Fruit fly (Drosophila melanogaster) whole organism, embryonic: ENCODE data around the gene CG7519.

Source experiments
- Asciz ChIP-seq: fragments of 200-800 bp; sonication (Bioruptor generic); optimal IDR thresholded peaks from 2 replicates; lab custom pipeline; 2017; ENCODE audit warnings: missing biosample characterization, mild to moderate bottlenecking, missing genetic modification characterization, missing genetic modification reagents
- B-H1 ChIP-seq: fragments of 200-800 bp; sonication (Bioruptor generic); IDR thresholded peaks from 3 replicates; pipeline ENCODE4 v1.3.6; 2022; ENCODE audit warnings: missing biosample characterization, missing genetic modification characterization
- CG10565 ChIP-seq: fragments of 200-800 bp; sonication (Bioruptor generic); optimal IDR thresholded peaks from 3 replicates; lab custom pipeline; 2016; ENCODE audit warnings: missing biosample characterization, mild to moderate bottlenecking, missing genetic modification characterization
- CG17568 ChIP-seq: fragments of 200-800 bp; sonication (Bioruptor generic); optimal IDR thresholded peaks from 2 replicates; lab custom pipeline; 2018; ENCODE audit warnings: missing biosample characterization, mild to moderate bottlenecking, missing genetic modification characterization, moderate library complexity
- CG18476 ChIP-seq: fragments of 200-800 bp; sonication (Bioruptor generic); optimal IDR thresholded peaks from 2 replicates; lab custom pipeline; 2016; ENCODE audit warnings: missing biosample characterization, mild to moderate bottlenecking, missing genetic modification characterization
- CG2116 ChIP-seq: fragments of 200-800 bp; sonication (Bioruptor generic); optimal IDR thresholded peaks from 3 replicates; lab custom pipeline; 2018; ENCODE audit warnings: missing biosample characterization, mild to moderate bottlenecking, missing genetic modification characterization
- CG30403 ChIP-seq: fragments of 200-800 bp; sonication (Bioruptor generic); optimal IDR thresholded peaks from 3 replicates; lab custom pipeline; 2016; ENCODE audit warnings: missing biosample characterization, missing genetic modification characterization
- CG31441 ChIP-seq: fragments of 200-800 bp; sonication (Bioruptor generic); IDR thresholded peaks from 2 replicates; pipeline ENCODE4 v1.3.6; 2022; ENCODE audit warnings: missing biosample characterization, missing genetic modification characterization
- CG4360 ChIP-seq: fragments of 200-800 bp; sonication (Bioruptor generic); IDR thresholded peaks from 2 replicates; pipeline ENCODE4 v1.3.6; 2022; ENCODE audit warnings: missing biosample characterization, missing genetic modification characterization
- CG43689 ChIP-seq: fragments of 200-800 bp; sonication (Bioruptor generic); IDR thresholded peaks from 2 replicates; pipeline ENCODE4 v1.3.6; 2022; ENCODE audit warnings: missing biosample characterization, missing genetic modification characterization
- CG4424 ChIP-seq: fragments of 200-800 bp; sonication (Bioruptor generic); optimal IDR thresholded peaks from 3 replicates; lab custom pipeline; 2016; ENCODE audit warnings: missing biosample characterization, missing genetic modification characterization
- CG4854 ChIP-seq: fragments of 200-800 bp; sonication (Bioruptor generic); optimal IDR thresholded peaks from 2 replicates; lab custom pipeline; 2016; ENCODE audit warnings: missing biosample characterization, missing genetic modification characterization, inconsistent platforms
- CG6791 ChIP-seq: fragments of 200-800 bp; sonication (Bioruptor generic); IDR thresholded peaks from 3 replicates; pipeline ENCODE4 v1.3.6; 2022; ENCODE audit warnings: missing biosample characterization, missing genetic modification characterization; ENCODE audit not compliant: partially characterized antibody
- CG7271 ChIP-seq: fragments of 200-800 bp; sonication (Bioruptor generic); optimal IDR thresholded peaks from 2 replicates; lab custom pipeline; 2018; ENCODE audit warnings: missing biosample characterization, mild to moderate bottlenecking, missing genetic modification characterization, moderate library complexity
- CG7372 ChIP-seq: fragments of 200-800 bp; sonication (Bioruptor generic); IDR thresholded peaks from 2 replicates; pipeline ENCODE4 v1.3.6; 2022; ENCODE audit warnings: missing biosample characterization, missing genetic modification characterization
- CG8388 ChIP-seq: fragments of 200-800 bp; sonication (Bioruptor generic); optimal IDR thresholded peaks from 2 replicates; lab custom pipeline; 2019; ENCODE audit warnings: missing biosample characterization, mild to moderate bottlenecking, missing genetic modification characterization, moderate library complexity
- CG8765 ChIP-seq: fragments of 200-800 bp; sonication (Bioruptor generic); IDR thresholded peaks from 2 replicates; pipeline ENCODE4 v1.3.6; 2022; ENCODE audit warnings: missing biosample characterization, missing genetic modification characterization
- HmgD ChIP-seq: fragments of 200-800 bp; sonication (Bioruptor generic); optimal IDR thresholded peaks from 3 replicates; lab custom pipeline; 2016; ENCODE audit warnings: missing biosample characterization, missing genetic modification characterization
- HmgZ ChIP-seq: fragments of 200-800 bp; sonication (Bioruptor generic); optimal IDR thresholded peaks from 2 replicates; lab custom pipeline; 2018; ENCODE audit warnings: missing biosample characterization, mild to moderate bottlenecking, missing genetic modification characterization
- Kr ChIP-seq: fragments of 200-800 bp; sonication (Bioruptor generic); optimal IDR thresholded peaks from 2 replicates; lab custom pipeline; 2017; ENCODE audit warnings: missing biosample characterization, mild to moderate bottlenecking, missing genetic modification characterization
- MBD-R2 ChIP-seq: fragments of 200-800 bp; sonication (Bioruptor generic); IDR thresholded peaks from 2 replicates; pipeline ENCODE4 v1.3.6; 2022; ENCODE audit warnings: missing biosample characterization, missing genetic modification characterization
- Max ChIP-seq: fragments of 200-800 bp; sonication (Bioruptor generic); optimal IDR thresholded peaks from 2 replicates; lab custom pipeline; 2016; ENCODE audit warnings: missing biosample characterization, mild to moderate bottlenecking, missing genetic modification characterization
- Myb ChIP-seq: fragments of 200-800 bp; sonication (Bioruptor generic); optimal IDR thresholded peaks from 2 replicates; lab custom pipeline; 2016; ENCODE audit warnings: missing biosample characterization, missing genetic modification characterization
- Nf-YA ChIP-seq: fragments of 200-800 bp; sonication (Bioruptor generic); IDR thresholded peaks from 2 replicates; pipeline ENCODE4 v1.3.6; 2022; ENCODE audit warnings: missing biosample characterization, missing genetic modification characterization
- Ravus ChIP-seq: fragments of 200-800 bp; sonication (Bioruptor generic); IDR thresholded peaks from 2 replicates; pipeline ENCODE4 v1.3.6; 2022; ENCODE audit warnings: missing biosample characterization, missing genetic modification characterization
- Rfx ChIP-seq: fragments of 200-800 bp; sonication (Bioruptor generic); IDR thresholded peaks from 2 replicates; pipeline ENCODE4 v1.3.6; 2022; ENCODE audit warnings: missing biosample characterization, missing genetic modification characterization
- Rx ChIP-seq: fragments of 200-800 bp; sonication (Bioruptor generic); IDR thresholded peaks from 2 replicates; pipeline ENCODE4 v1.3.6; 2022; ENCODE audit warnings: missing biosample characterization, missing genetic modification characterization
- Tbp ChIP-seq: fragments of >200 bp; optimal IDR thresholded peaks from 2 replicates; lab custom pipeline; 2018; ENCODE audit warnings: missing biosample characterization, missing genetic modification characterization
- amos ChIP-seq: fragments of 200-800 bp; sonication (Bioruptor generic); IDR thresholded peaks from 2 replicates; pipeline ENCODE4 v1.3.6; 2022; ENCODE audit warnings: missing biosample characterization, missing genetic modification characterization; ENCODE audit not compliant: partially characterized antibody
- ci ChIP-seq: fragments of 200-800 bp; sonication (Bioruptor generic); IDR thresholded peaks from 3 replicates; pipeline ENCODE4 v1.3.6; 2022; ENCODE audit warnings: missing biosample characterization, missing genetic modification characterization
- crc ChIP-seq: fragments of 200-800 bp; sonication (Bioruptor generic); optimal IDR thresholded peaks from 2 replicates; lab custom pipeline; 2016; ENCODE audit warnings: missing biosample characterization, missing genetic modification characterization
- ftz-f1 ChIP-seq: fragments of 200-800 bp; sonication (Bioruptor generic); optimal IDR thresholded peaks from 2 replicates; lab custom pipeline; 2016; ENCODE audit warnings: missing biosample characterization, missing genetic modification characterization
- gcm2 ChIP-seq: fragments of 200-800 bp; sonication (Bioruptor generic); optimal IDR thresholded peaks from 2 replicates; lab custom pipeline; 2016; ENCODE audit warnings: missing biosample characterization, missing genetic modification characterization
- gem ChIP-seq: fragments of 200-800 bp; sonication (Bioruptor generic); optimal IDR thresholded peaks from 2 replicates; lab custom pipeline; 2019; ENCODE audit warnings: missing biosample characterization, mild to moderate bottlenecking, missing genetic modification characterization, moderate library complexity
- hb ChIP-seq: fragments of 200-800 bp; sonication (Bioruptor generic); IDR thresholded peaks from 3 replicates; pipeline ENCODE4 v1.3.6; 2022; ENCODE audit warnings: missing biosample characterization, missing genetic modification characterization; ENCODE audit not compliant: partially characterized antibody
- kay ChIP-seq: fragments of 200-800 bp; sonication (Bioruptor generic); optimal IDR thresholded peaks from 2 replicates; lab custom pipeline; 2016; ENCODE audit warnings: missing biosample characterization, missing genetic modification characterization
- luna ChIP-seq: fragments of 200-800 bp; sonication (Bioruptor generic); optimal IDR thresholded peaks from 2 replicates; lab custom pipeline; 2016; ENCODE audit warnings: missing biosample characterization, missing genetic modification characterization
- phol ChIP-seq: fragments of 200-800 bp; sonication (Bioruptor generic); optimal IDR thresholded peaks from 3 replicates; lab custom pipeline; 2018; ENCODE audit warnings: missing biosample characterization, mild to moderate bottlenecking, missing genetic modification characterization, moderate library complexity
- pita ChIP-seq: fragments of 200-800 bp; sonication (Bioruptor generic); optimal IDR thresholded peaks from 2 replicates; lab custom pipeline; 2017; ENCODE audit warnings: missing biosample characterization, mild to moderate bottlenecking, missing genetic modification characterization
- pum ChIP-seq: fragments of 200-800 bp; sonication (Bioruptor generic); optimal IDR thresholded peaks from 2 replicates; lab custom pipeline; 2016; ENCODE audit warnings: missing biosample characterization, missing genetic modification characterization
- run ChIP-seq: fragments of 200-800 bp; sonication (Bioruptor generic); optimal IDR thresholded peaks from 3 replicates; lab custom pipeline; 2018; ENCODE audit warnings: missing biosample characterization, mild to moderate bottlenecking, missing genetic modification characterization
- seq ChIP-seq: fragments of 200-800 bp; sonication (Bioruptor generic); IDR thresholded peaks from 2 replicates; pipeline ENCODE4 v1.3.6; 2022; ENCODE audit warnings: missing biosample characterization, missing genetic modification characterization
- slp2 ChIP-seq: fragments of 200-800 bp; sonication (Bioruptor generic); optimal IDR thresholded peaks from 2 replicates; lab custom pipeline; 2016; ENCODE audit warnings: missing biosample characterization, missing genetic modification characterization
- sob ChIP-seq: fragments of 200-800 bp; sonication (Bioruptor generic); IDR thresholded peaks from 2 replicates; pipeline ENCODE4 v1.3.6; 2022; ENCODE audit warnings: missing biosample characterization, missing genetic modification characterization
- sug ChIP-seq: fragments of 200-800 bp; optimal IDR thresholded peaks from 2 replicates; lab custom pipeline; 2019; ENCODE audit warnings: missing biosample characterization, mild to moderate bottlenecking, missing genetic modification characterization, moderate library complexity
- tap ChIP-seq: fragments of 200-800 bp; optimal IDR thresholded peaks from 3 replicates; lab custom pipeline; 2019; ENCODE audit warnings: missing biosample characterization, mild to moderate bottlenecking, missing genetic modification characterization, moderate library complexity
- tgo ChIP-seq: fragments of 200-800 bp; sonication (Bioruptor generic); IDR thresholded peaks from 3 replicates; pipeline ENCODE4 v1.3.6; 2022; ENCODE audit warnings: missing biosample characterization, missing genetic modification characterization
- tna ChIP-seq: fragments of 200-800 bp; sonication (Bioruptor generic); IDR thresholded peaks from 2 replicates; pipeline ENCODE4 v1.3.6; 2022; ENCODE audit warnings: missing biosample characterization, missing genetic modification characterization; ENCODE audit not compliant: partially characterized antibody
- ttk ChIP-seq: fragments of 200-800 bp; sonication (Bioruptor generic); IDR thresholded peaks from 2 replicates; pipeline ENCODE4 v2.1.2; 2022; ENCODE audit warnings: missing biosample characterization, missing genetic modification characterization
- unpg ChIP-seq: fragments of 200-800 bp; sonication (Bioruptor generic); optimal IDR thresholded peaks from 3 replicates; lab custom pipeline; 2018; ENCODE audit warnings: missing biosample characterization, mild to moderate bottlenecking, missing genetic modification characterization, moderate library complexity
- zfh2 ChIP-seq: fragments of 200-800 bp; sonication (Bioruptor generic); optimal IDR thresholded peaks from 2 replicates; lab custom pipeline; 2016; ENCODE audit warnings: missing biosample characterization, missing genetic modification characterization

Gene CG7519

DNA sequence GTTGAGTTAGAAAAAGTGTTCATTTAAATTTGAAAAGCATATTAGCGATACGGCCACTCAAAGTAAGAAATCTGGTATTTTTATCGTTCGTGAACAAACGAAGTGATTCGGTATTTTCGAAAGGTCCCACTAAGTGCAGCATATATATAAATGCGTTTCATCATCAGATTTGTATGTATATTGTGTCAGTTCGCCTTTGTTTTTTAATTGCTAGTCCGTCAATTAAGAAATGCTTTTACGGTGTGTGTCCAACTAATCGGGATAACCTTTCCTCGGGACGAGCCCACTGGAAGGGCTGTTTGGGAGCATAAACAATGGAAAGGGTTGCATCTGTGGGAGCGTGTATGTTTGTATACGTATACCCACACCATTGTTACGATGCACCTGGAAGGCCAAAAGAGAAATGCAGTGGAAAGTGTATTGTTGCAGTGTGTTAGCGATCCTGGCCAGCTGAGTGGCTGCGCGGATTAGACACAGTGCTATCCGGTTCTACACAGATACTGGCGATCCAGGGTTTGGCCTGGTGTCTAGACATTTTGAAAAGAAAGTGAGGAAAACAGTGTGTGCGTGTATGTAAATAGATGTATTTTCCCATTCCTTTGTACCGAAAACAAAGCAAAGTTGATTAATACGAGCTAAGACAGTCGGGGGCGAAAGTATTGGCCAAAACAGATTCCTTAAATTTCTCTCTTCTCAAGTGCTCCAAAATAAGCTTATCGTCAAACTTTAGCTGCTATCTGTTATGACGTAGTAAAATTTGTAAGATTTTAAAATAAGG lies 30.4 kb downstream of the CG7519 start, which contains the start of gene CG7611 (continued):
- TF ChIP-seq CG6791 (no peak), pum (no peak), tna (GFP tag; lab: Robert Waterston, UW) (no peak), CG8765 (GFP tag; lab: Robert Waterston, UW) (no peak), gcm2 (GFP tag; lab: Kevin White, UChicago) (no peak), CG43689 (GFP tag; lab: Robert Waterston, UW) (no peak), CG4854 (no peak), unpg (no peak), CG4360 (GFP tag; lab: Robert Waterston, UW) (no peak), CG17568 (GFP tag; lab: Kevin White, UChicago) (no peak), Kr (peak; percentile 96), tgo (GFP tag; lab: Robert Waterston, UW) (no peak), amos (GFP tag; lab: Robert Waterston, UW) (no peak), Tbp (GFP tag; lab: Kevin White, UChicago) (no peak), run (no peak), Myb (GFP tag; lab: Kevin White, UChicago) (peak; percentile 40), seq (no peak), tap (tag; lab: Kevin White, UChicago) (no peak), Nf-YA (GFP tag; lab: Robert Waterston, UW) (no peak), CG4424 (no peak), CG18476 (GFP tag; lab: Kevin White, UChicago) (no peak), slp2 (GFP tag; lab: Kevin White, UChicago) (no peak), zfh2 (GFP tag; lab: Kevin White, UChicago) (no peak), ftz-f1 (GFP tag; lab: Kevin White, UChicago) (no peak), Asciz (GFP tag; lab: Kevin White, UChicago) (no peak), Rx (no peak), CG31441 (GFP tag; lab: Robert Waterston, UW) (no peak), CG8388 (no peak), CG7372 (GFP tag; lab: Robert Waterston, UW) (no peak), MBD-R2 (GFP tag; lab: Robert Waterston, UW) (peak; percentile 36), hb (GFP tag; lab: Robert Waterston, UW) (no peak), ttk (GFP tag; lab: Robert Waterston, UW) (no peak), CG10565 (GFP tag; lab: Kevin White, UChicago) (no peak), luna (GFP tag; lab: Kevin White, UChicago) (no peak), kay (GFP tag; lab: Kevin White, UChicago) (no peak), crc (no peak), CG7271 (tag; lab: Kevin White, UChicago) (no peak), CG30403 (GFP tag; lab: Kevin White, UChicago) (no peak), ci (GFP tag; lab: Robert Waterston, UW) (no peak), CG2116 (peak; percentile 2), sob (GFP tag; lab: Robert Waterston, UW) (no peak), HmgD (GFP tag; lab: Kevin White, UChicago) (no peak), B-H1 (GFP tag; lab: Robert Waterston, UW) (no peak), Rfx (GFP tag; lab: Robert Waterston, UW) (no peak), Ravus (no peak), sug (tag; lab: Kevin White, UChicago) (no peak), HmgZ (tag; lab: Kevin White, UChicago) (no peak), gem (no peak), pita (GFP tag; lab: Kevin White, UChicago) (no peak), Max (GFP tag; lab: Kevin White, UChicago) (no peak), phol (tag; lab: Kevin White, UChicago) (peak; percentile 15)
